Fruit fly (Drosophila melanogaster) whole organism, embryonic: ENCODE measurements around the gene Kdm3.

Source experiments
- Ada2b ChIP-seq: fragments of 200-800 bp; sonication (Bioruptor generic); IDR thresholded peaks from 2 replicates; pipeline ENCODE4 v1.3.6; 2022; ENCODE audit warnings: missing biosample characterization, missing genetic modification characterization
- Atf6 ChIP-seq: fragments of 200-800 bp; sonication (Bioruptor generic); IDR thresholded peaks from 2 replicates; pipeline ENCODE4 v1.3.6; 2022; ENCODE audit warnings: missing biosample characterization, missing genetic modification characterization
- B-H2 ChIP-seq: fragments of 200-800 bp; sonication (Bioruptor generic); optimal IDR thresholded peaks from 2 replicates; lab custom pipeline; 2018; ENCODE audit warnings: missing biosample characterization, mild to moderate bottlenecking, missing genetic modification characterization
- Bdp1 ChIP-seq: fragments of 200-800 bp; sonication (Bioruptor generic); optimal IDR thresholded peaks from 3 replicates; lab custom pipeline; 2016; ENCODE audit warnings: missing biosample characterization, missing genetic modification characterization
- Bgb ChIP-seq: fragments of 200-800 bp; sonication (Bioruptor generic); IDR thresholded peaks from 2 replicates; pipeline ENCODE4 v1.3.6; 2022; ENCODE audit warnings: missing biosample characterization, missing genetic modification characterization; ENCODE audit not compliant: partially characterized antibody
- CG10543 ChIP-seq: fragments of 200-800 bp; sonication (Bioruptor generic); optimal IDR thresholded peaks from 3 replicates; lab custom pipeline; 2017; ENCODE audit warnings: missing biosample characterization, mild to moderate bottlenecking, missing genetic modification characterization, moderate library complexity
- CG10979 ChIP-seq: fragments of 200-800 bp; sonication (Bioruptor generic); optimal IDR thresholded peaks from 2 replicates; lab custom pipeline; 2018; ENCODE audit warnings: missing biosample characterization, mild to moderate bottlenecking, missing genetic modification characterization, moderate library complexity
- CG12769 ChIP-seq: fragments of 200-800 bp; sonication (Bioruptor generic); optimal IDR thresholded peaks from 2 replicates; lab custom pipeline; 2019; ENCODE audit warnings: missing biosample characterization, mild to moderate bottlenecking, missing genetic modification characterization, moderate library complexity
- CG13287 ChIP-seq: fragments of 200-800 bp; sonication (Bioruptor generic); IDR thresholded peaks from 2 replicates; pipeline ENCODE4 v1.3.6; 2022; ENCODE audit warnings: missing biosample characterization, missing genetic modification characterization; ENCODE audit not compliant: partially characterized antibody
- CG14860 ChIP-seq: fragments of 200-800 bp; sonication (Bioruptor generic); IDR thresholded peaks from 3 replicates; pipeline ENCODE4 v1.3.6; 2022; ENCODE audit warnings: missing biosample characterization, missing genetic modification characterization; ENCODE audit not compliant: partially characterized antibody
- CG17186 ChIP-seq: fragments of 200-800 bp; sonication (Bioruptor generic); optimal IDR thresholded peaks from 3 replicates; lab custom pipeline; 2017; ENCODE audit warnings: missing biosample characterization, missing genetic modification reagents, missing genetic modification characterization
- CG17328 ChIP-seq: fragments of 200-800 bp; sonication (Bioruptor generic); IDR thresholded peaks from 2 replicates; pipeline ENCODE4 v1.3.6; 2022; ENCODE audit warnings: missing biosample characterization, missing genetic modification characterization
- CG18262 ChIP-seq: fragments of 200-800 bp; optimal IDR thresholded peaks from 3 replicates; lab custom pipeline; 2019; ENCODE audit warnings: missing biosample characterization, mild to moderate bottlenecking, missing genetic modification characterization, moderate library complexity
- CG2120 ChIP-seq: fragments of 200-800 bp; sonication (Bioruptor generic); optimal IDR thresholded peaks from 3 replicates; lab custom pipeline; 2016; ENCODE audit warnings: missing biosample characterization, missing genetic modification characterization
- CG2712 ChIP-seq: fragments of 200-800 bp; optimal IDR thresholded peaks from 3 replicates; lab custom pipeline; 2019; ENCODE audit warnings: missing biosample characterization, mild to moderate bottlenecking, missing genetic modification characterization, moderate library complexity
- CG4404 ChIP-seq: fragments of 200-800 bp; sonication (Bioruptor generic); IDR thresholded peaks from 2 replicates; pipeline ENCODE4 v1.3.6; 2022; ENCODE audit warnings: missing biosample characterization, missing genetic modification characterization
- CG4617 ChIP-seq: fragments of 200-800 bp; sonication (Bioruptor generic); optimal IDR thresholded peaks from 3 replicates; lab custom pipeline; 2016; ENCODE audit warnings: missing biosample characterization, missing genetic modification characterization, borderline replicate concordance
- CG6791 ChIP-seq: fragments of 200-800 bp; sonication (Bioruptor generic); IDR thresholded peaks from 3 replicates; pipeline ENCODE4 v1.3.6; 2022; ENCODE audit warnings: missing biosample characterization, missing genetic modification characterization; ENCODE audit not compliant: partially characterized antibody
- CG7745 ChIP-seq: fragments of 200-800 bp; sonication (Bioruptor generic); optimal IDR thresholded peaks from 2 replicates; lab custom pipeline; 2018; ENCODE audit warnings: missing biosample characterization, mild to moderate bottlenecking, missing genetic modification characterization, moderate library complexity
- CG8765 ChIP-seq: fragments of 200-800 bp; sonication (Bioruptor generic); IDR thresholded peaks from 2 replicates; pipeline ENCODE4 v1.3.6; 2022; ENCODE audit warnings: missing biosample characterization, missing genetic modification characterization
- CG9797 ChIP-seq: fragments of 200-800 bp; sonication (Bioruptor generic); optimal IDR thresholded peaks from 3 replicates; lab custom pipeline; 2018; ENCODE audit warnings: missing biosample characterization, mild to moderate bottlenecking, missing genetic modification characterization
- Dll ChIP-seq: fragments of 200-800 bp; sonication (Bioruptor generic); IDR thresholded peaks from 4 replicates; pipeline ENCODE4 v1.3.6; 2022; ENCODE audit warnings: missing biosample characterization, missing genetic modification characterization; ENCODE audit not compliant: partially characterized antibody
- Gsc ChIP-seq: fragments of 200-800 bp; sonication (Bioruptor generic); IDR thresholded peaks from 2 replicates; pipeline ENCODE4 v1.3.6; 2022; ENCODE audit warnings: missing biosample characterization, missing genetic modification characterization
- HLH4C ChIP-seq: fragments of 200-800 bp; sonication (Bioruptor generic); IDR thresholded peaks from 3 replicates; pipeline ENCODE4 v1.3.6; 2022; ENCODE audit warnings: missing biosample characterization, missing genetic modification characterization; ENCODE audit not compliant: partially characterized antibody
- Hr51 ChIP-seq, 2 experiments: fragments of 200-800 bp; sonication (Bioruptor generic); optimal IDR thresholded peaks; 2 replicates in 1 of 2; 3 replicates in 1 of 2; lab custom pipeline; 2016 to 2018; ENCODE audit warnings: missing biosample characterization in 2 of 2, missing genetic modification characterization in 2 of 2, mild to moderate bottlenecking in 1 of 2, moderate library complexity in 1 of 2
- Med ChIP-seq: fragments of 200-800 bp; sonication (Bioruptor generic); peaks from one replicate; lab custom pipeline; 2016; ENCODE audit warnings: missing biosample characterization, missing genetic modification characterization, mild to moderate bottlenecking, inconsistent platforms, moderate library complexity
- Meics ChIP-seq: fragments of 200-800 bp; sonication (Bioruptor generic); optimal IDR thresholded peaks from 2 replicates; lab custom pipeline; 2017; ENCODE audit warnings: missing biosample characterization, mild to moderate bottlenecking, missing genetic modification characterization
- Opbp ChIP-seq: fragments of 200-800 bp; sonication (Bioruptor generic); IDR thresholded peaks from 3 replicates; pipeline ENCODE4 v1.3.6; 2022; ENCODE audit warnings: missing biosample characterization, missing genetic modification characterization; ENCODE audit not compliant: partially characterized antibody
- Pdp1 ChIP-seq, 2 experiments: fragments of 200-800 bp; sonication (Bioruptor generic); optimal IDR thresholded peaks; 3 replicates each; lab custom pipeline; 2016; ENCODE audit warnings: missing biosample characterization in 2 of 2, missing genetic modification characterization in 2 of 2, mild to moderate bottlenecking in 1 of 2, moderate library complexity in 1 of 2
- ab ChIP-seq: fragments of 200-800 bp; sonication (Bioruptor generic); optimal IDR thresholded peaks from 2 replicates; lab custom pipeline; 2016; ENCODE audit warnings: missing biosample characterization, missing genetic modification characterization
- ato ChIP-seq: fragments of 200-800 bp; sonication (Bioruptor generic); IDR thresholded peaks from 2 replicates; pipeline ENCODE4 v1.3.6; 2022; ENCODE audit warnings: missing biosample characterization, missing genetic modification characterization; ENCODE audit not compliant: partially characterized antibody
- bab2 ChIP-seq: fragments of 200-800 bp; sonication (Bioruptor generic); optimal IDR thresholded peaks from 2 replicates; lab custom pipeline; 2016; ENCODE audit warnings: missing biosample characterization, missing genetic modification characterization
- bbx ChIP-seq: fragments of 200-800 bp; sonication (Bioruptor generic); IDR thresholded peaks from 2 replicates; pipeline ENCODE4 v1.3.6; 2022; ENCODE audit warnings: missing biosample characterization, missing genetic modification characterization; ENCODE audit not compliant: partially characterized antibody
- cg ChIP-seq: fragments of 200-800 bp; sonication (Bioruptor generic); optimal IDR thresholded peaks from 3 replicates; lab custom pipeline; 2019; ENCODE audit warnings: missing biosample characterization, mild to moderate bottlenecking, missing genetic modification characterization, moderate library complexity
- ci ChIP-seq: fragments of 200-800 bp; sonication (Bioruptor generic); IDR thresholded peaks from 3 replicates; pipeline ENCODE4 v1.3.6; 2022; ENCODE audit warnings: missing biosample characterization, missing genetic modification characterization
- fru ChIP-seq: fragments of >200 bp; optimal IDR thresholded peaks from 2 replicates; lab custom pipeline; 2017
- grn ChIP-seq: fragments of 200-800 bp; sonication (Bioruptor generic); optimal IDR thresholded peaks from 3 replicates; lab custom pipeline; 2017; ENCODE audit warnings: missing biosample characterization, missing genetic modification characterization
- gro ChIP-seq: fragments of 200-800 bp; sonication (Bioruptor generic); optimal IDR thresholded peaks from 2 replicates; lab custom pipeline; 2016; ENCODE audit warnings: missing biosample characterization, missing genetic modification characterization
- hb ChIP-seq: fragments of 200-800 bp; sonication (Bioruptor generic); IDR thresholded peaks from 3 replicates; pipeline ENCODE4 v1.3.6; 2022; ENCODE audit warnings: missing biosample characterization, missing genetic modification characterization; ENCODE audit not compliant: partially characterized antibody
- hbn ChIP-seq: fragments of 200-800 bp; sonication (Bioruptor generic); IDR thresholded peaks from 2 replicates; pipeline ENCODE4 v1.3.6; 2022; ENCODE audit warnings: missing biosample characterization, missing genetic modification characterization; ENCODE audit not compliant: partially characterized antibody
- jumu ChIP-seq: fragments of 200-800 bp; sonication (Bioruptor generic); optimal IDR thresholded peaks from 3 replicates; lab custom pipeline; 2016; ENCODE audit warnings: missing biosample characterization, missing genetic modification characterization
- mam ChIP-seq: fragments of 200-800 bp; sonication (Bioruptor generic); optimal IDR thresholded peaks from 3 replicates; lab custom pipeline; 2016; ENCODE audit warnings: missing biosample characterization, missing genetic modification characterization
- nau ChIP-seq: fragments of 200-800 bp; sonication (Bioruptor generic); optimal IDR thresholded peaks from 3 replicates; lab custom pipeline; 2017; ENCODE audit warnings: missing biosample characterization, mild to moderate bottlenecking, missing genetic modification characterization, missing genetic modification reagents
- pzg ChIP-seq: fragments of 200-800 bp; sonication (Bioruptor generic); optimal IDR thresholded peaks from 3 replicates; lab custom pipeline; 2018; ENCODE audit warnings: missing biosample characterization, mild to moderate bottlenecking, missing genetic modification characterization, moderate library complexity
- sna ChIP-seq: fragments of 200-800 bp; sonication (Bioruptor generic); IDR thresholded peaks from 2 replicates; pipeline ENCODE4 v1.3.6; 2022; ENCODE audit warnings: missing biosample characterization, missing genetic modification characterization; ENCODE audit not compliant: partially characterized antibody
- sob ChIP-seq: fragments of 200-800 bp; sonication (Bioruptor generic); IDR thresholded peaks from 2 replicates; pipeline ENCODE4 v1.3.6; 2022; ENCODE audit warnings: missing biosample characterization, missing genetic modification characterization
- unc-4 ChIP-seq: fragments of 200-800 bp; sonication (Bioruptor generic); IDR thresholded peaks from 2 replicates; pipeline ENCODE4 v1.3.6; 2022; ENCODE audit warnings: missing biosample characterization, missing genetic modification characterization; ENCODE audit not compliant: partially characterized antibody
- vnd ChIP-seq: fragments of 200-800 bp; sonication (Bioruptor generic); IDR thresholded peaks from 3 replicates; pipeline ENCODE4 v1.3.6; 2022; ENCODE audit warnings: missing biosample characterization, missing genetic modification characterization; ENCODE audit not compliant: partially characterized antibody
- vvl ChIP-seq: fragments of 200-800 bp; sonication (Bioruptor generic); IDR thresholded peaks from 2 replicates; pipeline ENCODE4 v1.3.6; 2022; ENCODE audit warnings: missing biosample characterization, missing genetic modification characterization

Gene Kdm3

DNA sequence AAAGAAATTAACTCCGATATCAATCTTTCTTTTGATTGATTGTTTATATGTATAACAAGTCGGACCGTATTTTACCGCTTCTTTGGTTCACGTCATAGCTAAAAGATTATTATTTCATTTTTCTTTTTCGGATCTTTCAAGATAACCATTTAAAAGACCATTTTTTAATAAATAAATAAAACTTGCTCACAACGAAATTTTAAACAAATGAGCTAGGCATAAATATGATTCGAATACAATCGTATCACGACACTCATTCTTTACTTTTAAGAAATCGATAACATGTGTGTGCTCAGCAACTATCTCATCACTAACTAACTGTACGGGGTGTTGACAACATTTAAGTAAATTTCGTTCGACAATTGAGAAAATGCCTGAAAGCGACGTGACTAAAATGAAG, 11.5 kb upstream of the Kdm3 start, which contains the start of gene CG8149 (continued):
- peak; percentile 19 for TF ChIP-seq CG10979 (tag; lab: Kevin White, UChicago)
- peak; percentile 75 for TF ChIP-seq CG9797 (GFP tag; lab: Kevin White, UChicago)
- peak; percentile 51 for TF ChIP-seq B-H2 (GFP tag; lab: Kevin White, UChicago)
- TF ChIP-seq fru (lab: Kevin White, UChicago), result no peak
- TF ChIP-seq ab, result no peak
- peak; percentile 76 for TF ChIP-seq pzg
- peak; percentile 95 for TF ChIP-seq Bgb (GFP tag; lab: Robert Waterston, UW)
- peak; percentile 55 for TF ChIP-seq CG2120 (GFP tag; lab: Kevin White, UChicago)
- peak; percentile 93 for TF ChIP-seq vnd (GFP tag; lab: Robert Waterston, UW)
- no peak for TF ChIP-seq Atf6 (GFP tag; lab: Robert Waterston, UW)
- peak; percentile 98 for TF ChIP-seq CG13287 (GFP tag; lab: Robert Waterston, UW)
- peak; percentile 88 for TF ChIP-seq HLH4C (GFP tag; lab: Robert Waterston, UW)
- peak; percentile 77; the same call in 2 of the 3 replicates for TF ChIP-seq Opbp
- no peak for TF ChIP-seq CG10543 (GFP tag; lab: Kevin White, UChicago)
- no peak for TF ChIP-seq vvl
- TF ChIP-seq CG17328 (GFP tag; lab: Robert Waterston, UW), result no peak
- peak; percentile 4 for TF ChIP-seq nau (GFP tag; lab: Kevin White, UChicago)
- TF ChIP-seq CG4617 (GFP tag; lab: Kevin White, UChicago), result peak; percentile 43
- peak; percentile 15 for TF ChIP-seq cg (GFP tag; lab: Kevin White, UChicago)
- peak; percentile 19 for TF ChIP-seq CG7745 (tag; lab: Kevin White, UChicago)
- TF ChIP-seq bbx, result peak; percentile 93
- peak; percentile 3 for TF ChIP-seq Meics (GFP tag; lab: Kevin White, UChicago)
- TF ChIP-seq mam, result peak; percentile 37
- TF ChIP-seq CG18262 (tag; lab: Kevin White, UChicago), result peak; percentile 27
- no peak for TF ChIP-seq Bdp1 (GFP tag; lab: Kevin White, UChicago)
- peak; percentile 80 for TF ChIP-seq CG14860 (GFP tag; lab: Robert Waterston, UW)
- TF ChIP-seq CG8765 (GFP tag; lab: Robert Waterston, UW), result no peak
- TF ChIP-seq jumu (GFP tag; lab: Kevin White, UChicago), result peak; percentile 5
- peak; percentile 84 for TF ChIP-seq hbn (GFP tag; lab: Robert Waterston, UW)
- TF ChIP-seq bab2 (GFP tag; lab: Kevin White, UChicago), result peak; percentile 33
- no peak for TF ChIP-seq CG4404 (GFP tag; lab: Robert Waterston, UW)
- TF ChIP-seq ci (GFP tag; lab: Robert Waterston, UW), result no peak; the same call in 2 of the 3 replicates
- TF ChIP-seq Ada2b (GFP tag; lab: Robert Waterston, UW), result no peak
- peak; percentile 96 for TF ChIP-seq sna (GFP tag; lab: Robert Waterston, UW)
- TF ChIP-seq CG2712 (tag; lab: Kevin White, UChicago), result peak; percentile 35
- no peak for TF ChIP-seq Hr51 (GFP tag; optimal IDR thresholded peaks at IDR 0.05; lab: Kevin White, UChicago)
- peak; percentile 90 for TF ChIP-seq grn (GFP tag; lab: Kevin White, UChicago)
- peak; percentile 36 for TF ChIP-seq gro
- TF ChIP-seq sob (GFP tag; lab: Robert Waterston, UW), result peak; percentile 36; the same call in 1 of the 2 replicates
- TF ChIP-seq CG17186 (GFP tag; lab: Kevin White, UChicago), result peak; percentile 40
- peak; percentile 80 for TF ChIP-seq ato (GFP tag; lab: Robert Waterston, UW)
- TF ChIP-seq Med (GFP tag; lab: Kevin White, UChicago), result peak; percentile 77
- peak; percentile 97 for TF ChIP-seq unc-4 (GFP tag; lab: Robert Waterston, UW)
- peak in 1 of 2 experiments; percentile 37 for TF ChIP-seq Pdp1 (GFP tag; optimal IDR thresholded peaks at IDR 0.05; lab: Kevin White, UChicago)
- peak; percentile 93 for TF ChIP-seq CG6791
- peak; percentile 86 for TF ChIP-seq hb
- no peak for TF ChIP-seq CG12769 (tag; lab: Kevin White, UChicago)
- TF ChIP-seq Dll (GFP tag; lab: Robert Waterston, UW), result peak; percentile 97
- TF ChIP-seq Gsc (GFP tag; lab: Robert Waterston, UW), result no peak
